Worm (Caenorhabditis elegans): Measurements from ENCODE around the gene arg-1.
"Not testable (repeated sequence)": the region's sequence is repeated elsewhere in the genome, so short reads cannot be mapped to it uniquely, and the experiment has no call there.

DNA sequence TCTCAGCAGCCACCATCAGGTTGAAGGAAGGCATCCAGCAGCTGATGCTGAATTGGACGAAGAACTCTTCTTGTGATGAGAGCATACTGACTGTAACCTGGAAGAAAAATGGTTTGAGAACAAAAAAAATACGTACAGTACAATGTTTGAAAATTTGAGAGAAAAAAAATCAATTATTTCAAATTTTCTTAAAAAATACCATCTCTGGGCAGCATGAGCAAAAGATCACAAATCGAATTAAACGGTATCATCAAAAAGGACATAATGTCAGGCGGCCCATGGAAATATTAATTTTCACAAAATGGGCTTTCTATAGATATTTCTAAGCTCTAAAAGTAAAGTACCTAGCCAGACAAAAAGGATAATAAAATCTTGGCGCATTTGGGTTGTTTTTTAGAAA, 40.6 kb upstream of the arg-1 start, which contains the start of gene Y75D11A.3:
- TF ChIP-seq ama-1 (optimal IDR thresholded peaks at IDR 0.05); ceh-13 (GFP tag; optimal IDR thresholded peaks at IDR 0.05); hmbx-1 (tag; optimal IDR thresholded peaks at IDR 0.05): not testable (repeated sequence)
